Worm (Caenorhabditis elegans) whole organism, early embryonic: ENCODE measurements around the gene C34C6.10.

ENCODE experiments used
- aly-1 ChIP-seq: sonication (generic microtip); optimal IDR thresholded peaks from 2 replicates; lab custom pipeline; 2016; ENCODE audit warnings: missing genetic modification characterization, missing compliant biosample characterization
- ama-1 ChIP-seq: fragments of 150-350 bp; optimal IDR thresholded peaks from 2 replicates; lab custom pipeline; 2014
- hmg-4 ChIP-seq: fragments of 200-800 bp; sonication (Bioruptor generic); optimal IDR thresholded peaks from 2 replicates; lab custom pipeline; 2018; ENCODE audit warnings: mild to moderate bottlenecking, missing genetic modification characterization, missing compliant biosample characterization
- hnd-1 ChIP-seq: sonication (generic microtip); optimal IDR thresholded peaks from 2 replicates; lab custom pipeline; 2016; ENCODE audit warnings: missing genetic modification characterization, missing compliant biosample characterization
- tbx-11 ChIP-seq: fragments of 200-800 bp; sonication (Bioruptor generic); IDR thresholded peaks from 2 replicates; pipeline ENCODE4 v1.3.6; 2022; ENCODE audit warnings: missing genetic modification characterization, missing compliant biosample characterization

- TF ChIP-seq hnd-1 (tag; lab: Kevin White, UChicago) (no peak), aly-1 (tag; lab: Kevin White, UChicago) (no peak), ama-1 (lab: Kevin White, UChicago) (no peak), tbx-11 (no peak), hmg-4 (GFP tag; lab: Kevin White, UChicago) (no peak)
These were observed 6.1 kb upstream of the C34C6.10 start, which contains the start of gene sphk-1 for ce11 chrII:8701619-8702350.
